Fruit fly (Drosophila melanogaster): ENCODE results near the gene CG5916.

DNA sequence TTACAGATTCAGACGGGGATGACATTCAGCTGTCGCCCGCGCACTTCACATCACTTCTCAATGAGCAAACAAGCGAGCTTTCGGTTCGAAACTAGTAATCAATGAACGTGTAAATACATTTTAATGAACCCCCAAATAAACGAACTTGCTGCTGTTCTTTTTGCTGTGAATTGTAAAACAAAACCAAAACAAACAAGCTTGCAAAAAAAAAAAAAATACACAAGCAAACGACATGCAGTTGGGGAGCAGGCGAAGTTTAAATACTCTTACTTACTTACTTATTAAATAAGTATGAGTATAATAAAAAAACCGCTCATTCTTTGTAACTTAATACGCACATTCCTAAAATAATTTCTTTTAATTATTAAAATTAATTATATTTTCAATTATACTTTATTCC lies 7.4 kb downstream of the CG5916 start:
- TF ChIP-seq CG8478 (optimal IDR thresholded peaks at IDR 0.05), result no peak
- TF ChIP-seq CTCF (optimal IDR thresholded peaks at IDR 0.05), result no peak
